Worm (Caenorhabditis elegans) whole organism, L3 larva: ENCODE results near the gene nex-2.

Source experiments
- R02D3.7 ChIP-seq: fragments of 150-350 bp; optimal IDR thresholded peaks from 2 replicates; lab custom pipeline; 2014; ENCODE audit warnings: missing biosample characterization, missing genetic modification characterization
- ZK546.5 ChIP-seq: sonication (generic microtip); optimal IDR thresholded peaks from 2 replicates; lab custom pipeline; 2017; ENCODE audit warnings: missing biosample characterization, missing genetic modification characterization
- aly-2 ChIP-seq: fragments of 150-350 bp; optimal IDR thresholded peaks from 2 replicates; lab custom pipeline; 2014; ENCODE audit warnings: missing biosample characterization, missing genetic modification characterization
- ceh-16 ChIP-seq: sonication (generic microtip); optimal IDR thresholded peaks from 2 replicates; lab custom pipeline; 2017; ENCODE audit warnings: missing biosample characterization, missing genetic modification characterization
- ceh-28 ChIP-seq: fragments of 150-350 bp; optimal IDR thresholded peaks from 2 replicates; lab custom pipeline; 2014; ENCODE audit warnings: missing biosample characterization, missing genetic modification reagents, missing genetic modification characterization
- ceh-82 ChIP-seq: fragments of 150-350 bp; optimal IDR thresholded peaks from 2 replicates; lab custom pipeline; 2014; ENCODE audit warnings: missing biosample characterization, missing genetic modification characterization
- ceh-9 ChIP-seq: sonication (generic microtip); optimal IDR thresholded peaks from 2 replicates; lab custom pipeline; 2018; ENCODE audit warnings: missing biosample characterization, missing genetic modification characterization
- egl-27 ChIP-seq: sonication (generic microtip); optimal IDR thresholded peaks from 4 replicates; lab custom pipeline; 2017; ENCODE audit warnings: missing biosample characterization, missing genetic modification reagents, missing genetic modification characterization
- egl-5 ChIP-seq: fragments of 150-350 bp; optimal IDR thresholded peaks from 2 replicates; lab custom pipeline; 2017; ENCODE audit warnings: missing biosample characterization, missing genetic modification reagents, missing genetic modification characterization, inconsistent platforms
- elt-3 ChIP-seq, 3 experiments: fragments of 150-350 bp in 1 of 3; sonication (generic microtip) in 2 of 3; optimal IDR thresholded peaks; 2 replicates in 2 of 3; 4 replicates in 1 of 3; lab custom pipeline; 2014 to 2017; ENCODE audit warnings: missing biosample characterization in 3 of 3, missing genetic modification characterization in 3 of 3
- eor-1 ChIP-seq, 2 experiments: fragments of 150-350 bp; optimal IDR thresholded peaks; 2 replicates each; lab custom pipeline; 2014 to 2018; ENCODE audit warnings: missing biosample characterization in 2 of 2, missing genetic modification characterization in 2 of 2
- fkh-10 ChIP-seq: sonication (generic microtip); optimal IDR thresholded peaks from 2 replicates; lab custom pipeline; 2017; ENCODE audit warnings: missing biosample characterization, missing genetic modification reagents, missing genetic modification characterization
- fkh-2 ChIP-seq: fragments of 150-350 bp; optimal IDR thresholded peaks from 2 replicates; lab custom pipeline; 2014; ENCODE audit warnings: missing biosample characterization, missing genetic modification reagents, missing genetic modification characterization
- hmg-11 ChIP-seq: sonication (generic microtip); optimal IDR thresholded peaks from 2 replicates; lab custom pipeline; 2016; ENCODE audit warnings: missing genetic modification characterization, missing compliant biosample characterization
- lin-15B ChIP-seq: fragments of 150-350 bp; optimal IDR thresholded peaks from 2 replicates; lab custom pipeline; 2014; ENCODE audit warnings: missing biosample characterization, missing genetic modification characterization
- lsy-12 ChIP-seq: sonication (generic microtip); optimal IDR thresholded peaks from 2 replicates; lab custom pipeline; 2016; ENCODE audit warnings: mild to moderate bottlenecking, missing genetic modification characterization, missing compliant biosample characterization
- mdl-1 ChIP-seq: fragments of 150-350 bp; optimal IDR thresholded peaks from 2 replicates; lab custom pipeline; 2014; ENCODE audit warnings: missing biosample characterization, missing genetic modification characterization
- nfya-1 ChIP-seq: sonication (generic microtip); optimal IDR thresholded peaks from 2 replicates; lab custom pipeline; 2017; ENCODE audit warnings: missing genetic modification characterization, mild to moderate bottlenecking, missing compliant biosample characterization, antibody characterized with exemption, moderate library complexity; ENCODE audit not compliant: insufficient read depth
- nhr-11 ChIP-seq: fragments of 150-350 bp; optimal IDR thresholded peaks from 2 replicates; lab custom pipeline; 2014; ENCODE audit warnings: missing biosample characterization, missing genetic modification characterization
- nhr-12 ChIP-seq: fragments of 150-350 bp; optimal IDR thresholded peaks from 2 replicates; lab custom pipeline; 2014; ENCODE audit warnings: missing biosample characterization, missing genetic modification characterization
- nhr-23 ChIP-seq: fragments of 150-350 bp; optimal IDR thresholded peaks from 2 replicates; lab custom pipeline; 2014; ENCODE audit warnings: missing biosample characterization, missing genetic modification reagents, missing genetic modification characterization
- nhr-237 ChIP-seq: fragments of 150-350 bp; optimal IDR thresholded peaks from 2 replicates; lab custom pipeline; 2014; ENCODE audit warnings: missing biosample characterization, missing genetic modification characterization
- nhr-25 ChIP-seq: sonication (generic microtip); optimal IDR thresholded peaks from 2 replicates; lab custom pipeline; 2017; ENCODE audit warnings: missing biosample characterization, missing genetic modification characterization
- nhr-28 ChIP-seq: fragments of 150-350 bp; optimal IDR thresholded peaks from 2 replicates; lab custom pipeline; 2014; ENCODE audit warnings: missing biosample characterization, missing genetic modification characterization
- nhr-43 ChIP-seq: sonication (generic microtip); optimal IDR thresholded peaks from 2 replicates; lab custom pipeline; 2016; ENCODE audit warnings: mild to moderate bottlenecking, missing genetic modification characterization, missing compliant biosample characterization; ENCODE audit not compliant: poor library complexity, severe bottlenecking
- nhr-77 ChIP-seq: fragments of 150-350 bp; optimal IDR thresholded peaks from 2 replicates; lab custom pipeline; 2014; ENCODE audit warnings: missing biosample characterization, missing genetic modification characterization
- pha-4 ChIP-seq: fragments of 150-350 bp; optimal IDR thresholded peaks from 2 replicates; lab custom pipeline; 2014; ENCODE audit warnings: missing biosample characterization, missing genetic modification reagents, missing genetic modification characterization
- pqm-1 ChIP-seq: fragments of 150-350 bp; optimal IDR thresholded peaks from 2 replicates; lab custom pipeline; 2017; ENCODE audit warnings: missing biosample characterization, missing genetic modification characterization, inconsistent platforms
- sea-2 ChIP-seq: fragments of 150-350 bp; sonication (generic microtip); optimal IDR thresholded peaks from 4 replicates; lab custom pipeline; 2014; ENCODE audit warnings: missing biosample characterization, missing genetic modification reagents, missing genetic modification characterization
- skn-1 ChIP-seq: fragments of 150-350 bp; optimal IDR thresholded peaks from 2 replicates; lab custom pipeline; 2014; ENCODE audit warnings: missing biosample characterization, missing genetic modification characterization
- snpc-4 ChIP-seq: fragments of 150-350 bp; optimal IDR thresholded peaks from 2 replicates; lab custom pipeline; 2014; ENCODE audit warnings: missing biosample characterization, missing genetic modification characterization
- tbx-2 ChIP-seq: sonication (generic microtip); optimal IDR thresholded peaks from 2 replicates; lab custom pipeline; 2016; ENCODE audit warnings: mild to moderate bottlenecking, missing genetic modification characterization, missing compliant biosample characterization
- unc-62 ChIP-seq: fragments of 150-350 bp; sonication (generic microtip); optimal IDR thresholded peaks from 4 replicates; lab custom pipeline; 2014; ENCODE audit warnings: missing biosample characterization, missing genetic modification reagents, missing genetic modification characterization
- ztf-11 ChIP-seq: fragments of 150-350 bp; optimal IDR thresholded peaks from 2 replicates; lab custom pipeline; 2014; ENCODE audit warnings: missing biosample characterization, missing genetic modification characterization
- ztf-4 ChIP-seq: fragments of 150-350 bp; optimal IDR thresholded peaks from 2 replicates; lab custom pipeline; 2014; ENCODE audit warnings: missing biosample characterization, missing genetic modification characterization

Gene nex-2

DNA sequence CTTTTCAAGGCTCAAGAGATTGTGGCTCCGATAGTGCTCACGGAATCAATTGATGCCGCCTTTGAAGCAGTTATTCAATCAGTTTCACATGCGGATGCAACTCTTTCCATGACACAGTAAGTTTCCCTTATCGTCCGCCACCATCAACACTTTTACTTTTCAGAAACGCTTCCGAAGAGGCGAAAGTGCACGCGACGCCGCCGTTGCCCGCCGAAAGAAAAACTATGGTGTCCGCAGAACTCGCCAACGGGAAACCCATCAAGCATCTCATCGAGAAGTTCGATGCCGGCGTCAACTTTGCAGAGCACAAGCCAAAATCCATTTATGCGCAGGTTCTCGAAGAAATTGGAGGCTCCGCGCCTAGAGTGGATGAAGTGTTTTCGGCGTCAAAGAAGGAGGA lies 23.2 kb upstream of the nex-2 start:
- no peak for TF ChIP-seq lin-15B
- no peak for TF ChIP-seq R02D3.7 (tag; lab: Kevin White, UChicago)
- no peak for TF ChIP-seq nhr-43 (tag; lab: Kevin White, UChicago)
- no peak for TF ChIP-seq eor-1 (tag; optimal IDR thresholded peaks at IDR 0.05; lab: Kevin White, UChicago)
- TF ChIP-seq nhr-28, result no peak
- no peak for TF ChIP-seq aly-2 (tag; lab: Kevin White, UChicago)
- no peak for TF ChIP-seq pqm-1 (tag; lab: Kevin White, UChicago)
- no peak for TF ChIP-seq skn-1 (tag; lab: Kevin White, UChicago)
- TF ChIP-seq fkh-2, result no peak
- TF ChIP-seq ztf-4 (tag; lab: Kevin White, UChicago), result no peak
- TF ChIP-seq fkh-10 (GFP tag; lab: Kevin White, UChicago), result no peak
- no peak for TF ChIP-seq nhr-237 (tag; lab: Kevin White, UChicago)
- TF ChIP-seq unc-62, result no peak
- TF ChIP-seq nfya-1 (tag; lab: Kevin White, UChicago), result no peak
- no peak for TF ChIP-seq ztf-11 (tag; lab: Kevin White, UChicago)
- TF ChIP-seq mdl-1 (tag; lab: Kevin White, UChicago), result no peak

DNA sequence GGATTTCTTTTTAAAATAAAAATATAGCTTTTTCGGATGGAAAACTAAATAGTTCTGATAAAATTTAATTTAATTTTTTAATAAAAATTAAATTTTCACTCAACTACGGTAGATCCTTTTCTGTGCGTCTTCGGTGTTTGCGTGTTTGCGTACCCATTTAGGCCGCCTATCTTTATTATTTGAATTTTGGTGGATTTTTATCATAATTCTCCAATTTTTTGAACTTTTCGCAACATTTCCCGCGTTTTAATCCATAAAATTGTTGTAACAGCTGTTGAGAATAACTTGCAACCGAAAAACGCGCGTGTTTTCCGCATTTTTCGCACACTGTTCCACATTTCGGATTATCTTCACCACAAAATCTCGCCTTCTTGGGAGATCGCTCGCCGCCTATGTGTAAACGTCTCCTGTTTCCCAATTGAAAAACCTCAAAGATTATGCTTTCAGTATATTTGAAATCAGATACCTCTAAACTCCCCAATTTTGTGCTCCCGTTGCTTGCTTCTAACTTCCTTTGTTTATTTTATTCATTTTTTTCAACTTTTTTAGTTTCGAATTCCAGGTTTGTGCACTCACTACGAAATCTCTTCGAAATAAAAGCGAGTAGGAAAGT lies 21.5 kb upstream of the nex-2 start, which contains the start of gene T07C4.3:
Gene T07C4.3, plus strand, starts transcription at position 563 of the 613 bp plus-strand sequence.
- TF ChIP-seq nfya-1 (tag; lab: Kevin White, UChicago) (no peak), nhr-25 (no peak), sea-2 (GFP tag; lab: Kevin White, UChicago) (no peak), snpc-4 (tag; lab: Kevin White, UChicago) (no peak), nhr-77 (tag; lab: Kevin White, UChicago) (no peak)
- TF ChIP-seq, all 47 proteins: peak for 0

DNA sequence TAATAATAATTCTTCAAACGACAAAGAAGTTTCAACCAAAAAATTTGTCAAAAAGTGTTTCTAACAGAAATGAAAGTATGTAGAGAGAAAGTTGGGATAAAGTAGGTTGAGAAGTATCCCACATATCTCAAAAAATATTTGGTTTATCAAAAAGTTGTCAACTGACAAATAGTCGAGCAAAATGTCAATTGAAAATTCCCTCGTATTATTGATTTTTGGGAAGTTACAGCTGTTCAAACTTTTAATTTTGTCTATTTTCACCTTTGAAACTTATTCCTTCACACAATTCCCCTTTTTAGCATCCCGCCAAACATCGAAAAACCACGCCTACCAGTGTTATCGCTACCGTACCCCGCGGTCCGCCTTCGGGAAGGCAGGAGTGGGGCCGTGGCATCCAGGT lies 16.8 kb upstream of the nex-2 start, which contains the start of gene tbx-8:
Gene tbx-8, plus strand, starts transcription at position 301 of the 400 bp plus-strand sequence.
- TF ChIP-seq eor-1 (tag; optimal IDR thresholded peaks at IDR 0.05; lab: Kevin White, UChicago), result no peak
- TF ChIP-seq, all 47 proteins: peak for 0

DNA sequence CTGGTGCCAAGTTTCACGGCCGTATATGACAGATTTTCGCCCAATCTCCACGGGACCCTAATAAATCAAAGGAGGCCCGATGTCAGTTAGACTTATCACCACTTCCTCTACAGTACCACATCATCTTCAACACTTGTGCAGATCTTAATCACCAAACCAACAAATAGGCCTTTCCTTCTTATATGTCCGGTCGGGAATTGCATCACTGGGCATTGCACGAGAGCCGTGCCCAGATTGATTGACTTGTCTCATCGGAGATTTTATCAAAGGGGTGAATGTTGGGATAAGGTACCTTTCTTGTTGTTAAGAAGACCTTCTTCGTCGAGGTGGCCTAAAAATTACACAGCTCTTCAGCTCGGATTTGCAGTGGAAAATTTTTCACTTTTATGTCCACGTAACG lies 14.5 kb upstream of the nex-2 start:
- TF ChIP-seq nhr-11, result no peak
- no peak for TF ChIP-seq lin-15B
- TF ChIP-seq nhr-23 (tag; lab: Kevin White, UChicago), result no peak
- no peak for TF ChIP-seq egl-27 (tag; lab: Kevin White, UChicago)
- no peak for TF ChIP-seq hmg-11 (tag; lab: Kevin White, UChicago)
- TF ChIP-seq pha-4, result no peak
- no peak for TF ChIP-seq R02D3.7 (tag; lab: Kevin White, UChicago)
- TF ChIP-seq fkh-10 (GFP tag; lab: Kevin White, UChicago), result no peak
- TF ChIP-seq ceh-28 (tag; lab: Kevin White, UChicago), result no peak
- TF ChIP-seq snpc-4 (tag; lab: Kevin White, UChicago), result no peak
- no peak for TF ChIP-seq ZK546.5
- no peak for TF ChIP-seq tbx-2
- no peak for TF ChIP-seq mdl-1 (tag; lab: Kevin White, UChicago)
- TF ChIP-seq ceh-9 (tag; lab: Kevin White, UChicago), result no peak
- no peak for TF ChIP-seq lsy-12 (tag; lab: Kevin White, UChicago)
- TF ChIP-seq nhr-43 (tag; lab: Kevin White, UChicago), result no peak
- TF ChIP-seq aly-2 (tag; lab: Kevin White, UChicago), result no peak
- TF ChIP-seq, all 47 proteins: peak for 0

DNA sequence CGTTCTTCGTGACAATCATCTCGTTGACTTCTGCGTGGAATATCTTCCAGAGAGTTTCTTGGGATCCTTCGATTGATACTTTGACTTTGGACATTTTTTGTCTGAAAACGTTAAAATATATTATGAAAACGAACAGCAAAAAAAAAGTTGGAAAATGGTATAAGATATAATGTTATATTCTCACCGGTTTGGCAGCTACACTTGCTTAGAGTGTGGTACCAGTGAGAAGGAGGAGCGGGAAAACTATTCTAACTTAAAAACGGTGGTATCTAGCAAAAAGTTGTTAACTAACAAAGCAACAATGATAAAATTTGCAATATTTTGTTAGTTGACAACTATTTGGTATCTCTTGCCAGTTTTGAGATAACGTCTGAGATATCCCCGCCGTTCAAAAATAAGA lies 11.5 kb upstream of the nex-2 start, which contains the start of gene tbx-9:
Gene tbx-9, minus strand, starts transcription at position 101 of the 400 bp plus-strand sequence.
- TF ChIP-seq nhr-237 (tag; lab: Kevin White, UChicago) (no peak), eor-1 (tag; optimal IDR thresholded peaks at IDR 0.05; lab: Kevin White, UChicago) (no peak), egl-5 (no peak), elt-3 (tag; optimal IDR thresholded peaks at IDR 0.05; lab: Kevin White, UChicago) (no peak), nhr-11 (no peak), ZK546.5 (no peak), ceh-16 (tag; lab: Kevin White, UChicago) (no peak), ceh-82 (tag; lab: Kevin White, UChicago) (no peak), nhr-12 (tag; lab: Kevin White, UChicago) (no peak), snpc-4 (tag; lab: Kevin White, UChicago) (no peak), nhr-25 (no peak), egl-27 (tag; lab: Kevin White, UChicago) (no peak)
